Worm (Caenorhabditis elegans): Measurements from ENCODE around the gene mpst-1.

Gene mpst-1

ce11 chrV:11846969-11847368 is 20.1 kb upstream of the mpst-1 start:
- TF ChIP-seq elt-3 (tag; optimal IDR thresholded peaks at IDR 0.05), result no peak
- no peak for TF ChIP-seq nhr-129 (tag; optimal IDR thresholded peaks at IDR 0.05)
- no peak for TF ChIP-seq sem-4 (tag; optimal IDR thresholded peaks at IDR 0.05)
- no peak for TF ChIP-seq ama-1 (optimal IDR thresholded peaks at IDR 0.05)
- no peak for TF ChIP-seq fos-1 (tag; optimal IDR thresholded peaks at IDR 0.05)
- no peak for TF ChIP-seq ZK546.5 (tag; optimal IDR thresholded peaks at IDR 0.05)
- no peak for TF ChIP-seq elt-1 (tag; optimal IDR thresholded peaks at IDR 0.05)
- no peak for TF ChIP-seq lin-39 (tag; optimal IDR thresholded peaks at IDR 0.05)
- TF ChIP-seq ceh-16 (tag; optimal IDR thresholded peaks at IDR 0.05), result no peak
- no peak for TF ChIP-seq zag-1 (tag; optimal IDR thresholded peaks at IDR 0.05)
- no peak for TF ChIP-seq sma-3 (GFP tag; optimal IDR thresholded peaks at IDR 0.05)
- TF ChIP-seq lsy-2 (tag; optimal IDR thresholded peaks at IDR 0.05), result no peak
- no peak for TF ChIP-seq skn-1 (tag; optimal IDR thresholded peaks at IDR 0.05)
- no peak for TF ChIP-seq C34F6.9 (tag; optimal IDR thresholded peaks at IDR 0.05)
- no peak for TF ChIP-seq nhr-25 (tag; optimal IDR thresholded peaks at IDR 0.05)
- no peak for TF ChIP-seq nhr-6 (tag; optimal IDR thresholded peaks at IDR 0.05)
- no peak for TF ChIP-seq F13H6.1 (tag; optimal IDR thresholded peaks at IDR 0.05)
- TF ChIP-seq unc-39 (tag; optimal IDR thresholded peaks at IDR 0.05), result no peak

- TF ChIP-seq mdl-1 (tag; optimal IDR thresholded peaks at IDR 0.05), result no peak
- no peak for TF ChIP-seq nhr-6 (tag; optimal IDR thresholded peaks at IDR 0.05)
- no peak for TF ChIP-seq mbf-1 (tag; optimal IDR thresholded peaks at IDR 0.05)
- no peak for TF ChIP-seq ama-1 (optimal IDR thresholded peaks at IDR 0.05)
- TF ChIP-seq ztf-11 (tag; optimal IDR thresholded peaks at IDR 0.05), result no peak
- TF ChIP-seq zag-1 (tag; optimal IDR thresholded peaks at IDR 0.05), result no peak
- TF ChIP-seq nhr-129 (tag; optimal IDR thresholded peaks at IDR 0.05), result no peak
- TF ChIP-seq nhr-77 (tag; optimal IDR thresholded peaks at IDR 0.05), result no peak
- no peak for TF ChIP-seq unc-39 (tag; optimal IDR thresholded peaks at IDR 0.05)
- no peak for TF ChIP-seq peb-1 (tag; optimal IDR thresholded peaks at IDR 0.05)
- no peak for TF ChIP-seq gmeb-1 (tag; optimal IDR thresholded peaks at IDR 0.05)
- no peak for TF ChIP-seq nhr-10 (tag; optimal IDR thresholded peaks at IDR 0.05)
- TF ChIP-seq nhr-21 (tag; optimal IDR thresholded peaks at IDR 0.05), result no peak
Measured at ce11 chrV:11845492-11845891, 18.6 kb upstream of the mpst-1 start, which contains the start of gene hmp-1. hmp-1 (plus strand) TSS chrV:11845871.

- peak; percentile 55 for TF ChIP-seq C34F6.9 (tag; optimal IDR thresholded peaks at IDR 0.05)
- peak; percentile 21 for TF ChIP-seq sma-9 (GFP tag; optimal IDR thresholded peaks at IDR 0.05)
- TF ChIP-seq sma-9 (tag; optimal IDR thresholded peaks at IDR 0.05), result no peak
- TF ChIP-seq sma-3 (GFP tag; optimal IDR thresholded peaks at IDR 0.05), result peak; percentile 3
- TF ChIP-seq nhr-129 (tag; optimal IDR thresholded peaks at IDR 0.05), result peak; percentile 40
- TF ChIP-seq nhr-11 (tag; optimal IDR thresholded peaks at IDR 0.05), result no peak
- TF ChIP-seq F13H6.1 (tag; optimal IDR thresholded peaks at IDR 0.05), result peak; percentile 52
- TF ChIP-seq nhr-237 (tag; optimal IDR thresholded peaks at IDR 0.05), result no peak
- peak; percentile 19 for TF ChIP-seq snpc-4 (tag; optimal IDR thresholded peaks at IDR 0.05)
- TF ChIP-seq fos-1 (tag; optimal IDR thresholded peaks at IDR 0.05), result peak; percentile 96
- TF ChIP-seq sem-4 (tag; optimal IDR thresholded peaks at IDR 0.05), result peak; percentile 49
- no peak for TF ChIP-seq R02D3.7 (tag; optimal IDR thresholded peaks at IDR 0.05)
- TF ChIP-seq lsy-2 (tag; optimal IDR thresholded peaks at IDR 0.05), result peak in 1 of 2 experiments; percentile 38
Measured at ce11 chrV:11844828-11845227, 18.0 kb upstream of the mpst-1 start.

ce11 chrV:11843678-11844366 is 17.0 kb upstream of the mpst-1 start, which contains the start of gene nphp-4:
nphp-4 (minus strand) TSS chrV:11843728.
- TF ChIP-seq aly-2 (tag; optimal IDR thresholded peaks at IDR 0.05) (no peak), skn-1 (tag; optimal IDR thresholded peaks at IDR 0.05) (no peak), F13H6.1 (tag; optimal IDR thresholded peaks at IDR 0.05) (no peak), alr-1 (tag; optimal IDR thresholded peaks at IDR 0.05) (no peak), blmp-1 (tag; optimal IDR thresholded peaks at IDR 0.05; ENCODE audit: insufficient read depth) (no peak)

ce11 chrV:11839220-11839619 is 12.4 kb upstream of the mpst-1 start, which contains the start of gene idpb-5:
idpb-5 (plus strand) TSS chrV:11839520.
- TF ChIP-seq skn-1 (tag; optimal IDR thresholded peaks at IDR 0.05), result no peak

Measured in whole organism, L2 larva.